Fruit fly (Drosophila melanogaster) whole organism, embryonic: ENCODE data around the gene CG46412.

Experiments used
- CG18262 ChIP-seq: fragments of 200-800 bp; optimal IDR thresholded peaks from 3 replicates; lab custom pipeline; 2019; ENCODE audit warnings: missing biosample characterization, mild to moderate bottlenecking, missing genetic modification characterization, moderate library complexity
- CG9609 ChIP-seq: fragments of 200-800 bp; sonication (Bioruptor generic); optimal IDR thresholded peaks from 3 replicates; lab custom pipeline; 2016; ENCODE audit warnings: missing biosample characterization, missing genetic modification characterization
- sug ChIP-seq: fragments of 200-800 bp; optimal IDR thresholded peaks from 2 replicates; lab custom pipeline; 2019; ENCODE audit warnings: missing biosample characterization, mild to moderate bottlenecking, missing genetic modification characterization, moderate library complexity

DNA sequence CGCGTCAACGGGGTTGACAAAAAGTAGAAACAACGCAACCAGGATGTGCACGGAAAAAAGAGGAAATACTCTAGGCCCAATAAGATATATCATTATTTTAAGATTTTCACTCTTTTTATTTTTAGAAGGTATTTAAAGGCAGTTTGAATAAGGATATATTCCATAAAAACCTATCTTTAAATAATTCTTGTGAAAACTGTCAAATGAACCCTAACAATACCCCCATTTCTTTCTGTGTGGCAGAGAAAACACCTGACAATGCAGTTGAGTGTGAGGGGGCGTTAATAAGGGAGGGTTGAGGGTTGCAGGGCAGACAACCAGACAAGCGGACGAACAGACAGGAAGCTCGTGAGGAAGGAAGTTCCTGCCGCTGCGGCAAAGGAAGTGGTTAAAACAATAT lies 11.9 kb downstream of the CG46412 start:
- TF ChIP-seq CG18262 (tag; lab: Kevin White, UChicago) (peak; percentile 72), sug (tag; lab: Kevin White, UChicago) (no peak), CG9609 (GFP tag; lab: Kevin White, UChicago) (no peak)
